Fruit fly (Drosophila melanogaster) whole organism, adult: Measurements from ENCODE around the gene CG17261.
A peak's percentile ranks its signal among the peaks of the same experiment; 100 is the strongest.

Experiments used
- CG11617 ChIP-seq: fragments of 200-800 bp; sonication (Bioruptor generic); optimal IDR thresholded peaks from 2 replicates; lab custom pipeline; 2017; ENCODE audit warnings: mild to moderate bottlenecking, missing biosample characterization, missing genetic modification reagents, missing genetic modification characterization
- CG12768 ChIP-seq: fragments of 200-800 bp; sonication (Bioruptor generic); optimal IDR thresholded peaks from 2 replicates; lab custom pipeline; 2017; ENCODE audit warnings: missing biosample characterization, missing genetic modification characterization, mild to moderate bottlenecking, moderate library complexity, missing genetic modification reagents
- CG14711 ChIP-seq: fragments of 200-800 bp; sonication (Bioruptor generic); optimal IDR thresholded peaks from 2 replicates; lab custom pipeline; 2018; ENCODE audit warnings: missing biosample characterization, mild to moderate bottlenecking, missing genetic modification characterization, moderate library complexity
- CG1620 ChIP-seq: fragments of 200-800 bp; sonication (Bioruptor generic); optimal IDR thresholded peaks from 2 replicates; lab custom pipeline; 2016; ENCODE audit warnings: missing biosample characterization, missing genetic modification characterization
- CG33017 ChIP-seq: fragments of 200-800 bp; sonication (Bioruptor generic); optimal IDR thresholded peaks from 2 replicates; lab custom pipeline; 2018; ENCODE audit warnings: missing biosample characterization, mild to moderate bottlenecking, missing genetic modification characterization, moderate library complexity
- CG5204 ChIP-seq: fragments of 200-800 bp; sonication (Bioruptor generic); optimal IDR thresholded peaks from 2 replicates; lab custom pipeline; 2016; ENCODE audit warnings: missing biosample characterization, missing genetic modification characterization
- CG7045 ChIP-seq: fragments of 200-800 bp; sonication (Bioruptor generic); optimal IDR thresholded peaks from 2 replicates; lab custom pipeline; 2017; ENCODE audit warnings: missing biosample characterization, mild to moderate bottlenecking, missing genetic modification characterization
- CG7101 ChIP-seq: fragments of 200-800 bp; sonication (Bioruptor generic); optimal IDR thresholded peaks from 2 replicates; lab custom pipeline; 2018; ENCODE audit warnings: missing biosample characterization, mild to moderate bottlenecking, missing genetic modification characterization, moderate library complexity
- Clk ChIP-seq: fragments of 200-800 bp; sonication (Bioruptor generic); optimal IDR thresholded peaks from 2 replicates; lab custom pipeline; 2017; ENCODE audit warnings: missing biosample characterization, missing genetic modification characterization
- Crg-1 ChIP-seq: fragments of 200-800 bp; sonication (Bioruptor generic); optimal IDR thresholded peaks from 2 replicates; lab custom pipeline; 2016; ENCODE audit warnings: missing biosample characterization, missing genetic modification characterization
- Hr96 ChIP-seq: fragments of 200-800 bp; sonication (Bioruptor generic); optimal IDR thresholded peaks from 2 replicates; lab custom pipeline; 2016; ENCODE audit warnings: missing biosample characterization, missing genetic modification characterization
- Mnt ChIP-seq: fragments of 200-800 bp; sonication (Bioruptor generic); optimal IDR thresholded peaks from 2 replicates; lab custom pipeline; 2016; ENCODE audit warnings: missing biosample characterization, mild to moderate bottlenecking, missing genetic modification characterization
- bab1 ChIP-seq: fragments of 200-800 bp; sonication (Bioruptor generic); optimal IDR thresholded peaks from 3 replicates; lab custom pipeline; 2019; ENCODE audit warnings: missing biosample characterization, mild to moderate bottlenecking, missing genetic modification characterization, moderate library complexity
- cic ChIP-seq: fragments of 200-800 bp; sonication (Bioruptor generic); optimal IDR thresholded peaks from 2 replicates; lab custom pipeline; 2017; ENCODE audit warnings: missing biosample characterization, mild to moderate bottlenecking, missing genetic modification characterization, moderate library complexity
- cnc ChIP-seq, 2 experiments: fragments of >200 bp; optimal IDR thresholded peaks; 2 replicates each; lab custom pipeline; 2017
- kay ChIP-seq: fragments of 200-800 bp; sonication (Bioruptor generic); peaks from one replicate; lab custom pipeline; 2016; ENCODE audit warnings: missing biosample characterization, missing genetic modification characterization, borderline replicate concordance
- ovo ChIP-seq: fragments of 200-800 bp; sonication (Bioruptor generic); optimal IDR thresholded peaks from 2 replicates; lab custom pipeline; 2016; ENCODE audit warnings: missing biosample characterization, missing genetic modification characterization
- pad ChIP-seq: fragments of 200-800 bp; sonication (Bioruptor generic); optimal IDR thresholded peaks from 3 replicates; lab custom pipeline; 2017; ENCODE audit warnings: missing biosample characterization, missing genetic modification characterization, mild to moderate bottlenecking, moderate library complexity, missing genetic modification reagents
- tj ChIP-seq: fragments of 200-800 bp; sonication (Bioruptor generic); optimal IDR thresholded peaks from 3 replicates; lab custom pipeline; 2017; ENCODE audit warnings: missing biosample characterization, mild to moderate bottlenecking, missing genetic modification characterization, moderate library complexity
- toe ChIP-seq: fragments of 200-800 bp; sonication (Bioruptor generic); optimal IDR thresholded peaks from 2 replicates; lab custom pipeline; 2016; ENCODE audit warnings: missing biosample characterization, missing genetic modification characterization

Gene CG17261

DNA sequence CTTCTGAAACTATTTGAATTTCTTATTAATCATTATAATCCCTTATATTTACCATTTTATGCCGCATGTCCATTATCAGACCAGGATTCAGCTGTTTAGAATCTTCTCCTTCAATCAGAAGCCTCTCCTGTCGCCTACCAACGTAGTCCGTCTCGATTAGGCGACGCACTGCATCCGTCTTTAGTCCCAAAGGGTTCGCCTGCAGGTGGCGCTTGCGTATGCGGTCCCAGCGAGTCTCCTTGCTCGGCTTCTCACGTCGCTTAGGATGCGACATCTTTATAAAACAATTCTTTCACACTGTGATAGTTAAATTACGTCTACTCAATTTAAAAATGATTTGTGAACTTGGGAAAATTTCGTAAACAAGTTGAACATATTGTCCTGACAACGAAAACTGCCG, 7.4 kb upstream of the CG17261 start, which contains the start of gene CG17258:
Gene CG17258 (minus strand): TSS at position 380 of the 400 bp plus-strand sequence.
- TF ChIP-seq Mnt (GFP tag; lab: Kevin White, UChicago), result no peak
- no peak for TF ChIP-seq Hr96
- TF ChIP-seq CG11617, result no peak
- no peak for TF ChIP-seq kay (GFP tag; lab: Kevin White, UChicago)
- no peak for TF ChIP-seq ovo (GFP tag; lab: Kevin White, UChicago)
- no peak for TF ChIP-seq toe (GFP tag; lab: Kevin White, UChicago)
- no peak for TF ChIP-seq cic (GFP tag; lab: Kevin White, UChicago)
- no peak for TF ChIP-seq CG7101
- no peak for TF ChIP-seq CG33017 (tag; lab: Kevin White, UChicago)
- no peak for TF ChIP-seq Crg-1
- no peak for TF ChIP-seq CG7045 (GFP tag; lab: Kevin White, UChicago)
- no peak for TF ChIP-seq pad
- TF ChIP-seq CG12768 (GFP tag; lab: Kevin White, UChicago), result no peak
- no peak for TF ChIP-seq CG14711 (tag; lab: Kevin White, UChicago)
- TF ChIP-seq CG5204 (GFP tag; lab: Kevin White, UChicago), result no peak
- TF ChIP-seq bab1 (GFP tag; lab: Kevin White, UChicago), result no peak
- TF ChIP-seq cnc (optimal IDR thresholded peaks at IDR 0.05; lab: Kevin White, UChicago), result no peak
- no peak for TF ChIP-seq Clk (GFP tag; lab: Kevin White, UChicago)
- TF ChIP-seq CG1620 (GFP tag; lab: Kevin White, UChicago), result no peak
- no peak for TF ChIP-seq tj (GFP tag; lab: Kevin White, UChicago)

DNA sequence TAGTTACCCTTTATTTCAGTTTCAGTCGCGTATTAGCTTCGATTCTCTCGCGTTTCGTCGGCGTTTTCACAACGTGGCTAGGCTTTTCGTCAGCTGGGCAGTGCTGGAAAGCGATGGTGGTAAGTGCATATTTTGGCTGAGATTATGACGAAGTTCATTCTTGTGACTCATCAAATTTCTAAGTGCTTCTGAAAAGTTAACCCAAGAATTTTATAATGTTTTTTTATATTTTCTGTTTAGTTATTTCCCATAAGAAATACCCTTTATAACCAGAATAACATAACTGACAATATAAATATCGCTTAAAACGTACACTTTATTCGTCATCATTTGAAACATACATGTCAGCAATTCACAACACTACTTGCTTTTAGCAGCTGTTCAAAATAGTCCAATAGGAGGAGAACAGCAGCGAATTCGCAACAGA, 5.2 kb upstream of the CG17261 start, which contains the start of the genes CG17260 and SerRS:
Gene CG17260 (plus strand): TSS at position 78 of the 427 bp plus-strand sequence.
Gene SerRS (minus strand): TSS at position 251 of the 427 bp plus-strand sequence.
- peak; percentile 95 for TF ChIP-seq bab1 (GFP tag; lab: Kevin White, UChicago)
- TF ChIP-seq CG33017 (tag; lab: Kevin White, UChicago), result peak; percentile 90
- peak; percentile 88 for TF ChIP-seq CG7045 (GFP tag; lab: Kevin White, UChicago)
- TF ChIP-seq tj (GFP tag; lab: Kevin White, UChicago), result peak; percentile 93
- peak in 1 of 2 experiments; percentile 66 for TF ChIP-seq cnc (optimal IDR thresholded peaks at IDR 0.05; lab: Kevin White, UChicago)
- peak; percentile 93 for TF ChIP-seq Crg-1
- TF ChIP-seq pad, result peak; percentile 92
- TF ChIP-seq cic (GFP tag; lab: Kevin White, UChicago), result peak; percentile 67
- peak; percentile 78 for TF ChIP-seq Clk (GFP tag; lab: Kevin White, UChicago)
- TF ChIP-seq kay (GFP tag; lab: Kevin White, UChicago), result peak; percentile 99
- peak; percentile 96 for TF ChIP-seq CG12768 (GFP tag; lab: Kevin White, UChicago)
- TF ChIP-seq CG7101, result peak; percentile 95
- peak; percentile 86 for TF ChIP-seq CG11617
- TF ChIP-seq CG14711 (tag; lab: Kevin White, UChicago), result peak; percentile 92
- TF ChIP-seq Hr96, result peak; percentile 84
- TF ChIP-seq CG1620 (GFP tag; lab: Kevin White, UChicago), result peak; percentile 84
- TF ChIP-seq toe (GFP tag; lab: Kevin White, UChicago), result peak; percentile 90
- peak; percentile 34 for TF ChIP-seq ovo (GFP tag; lab: Kevin White, UChicago)
- TF ChIP-seq CG5204 (GFP tag; lab: Kevin White, UChicago), result no peak
- TF ChIP-seq Mnt (GFP tag; lab: Kevin White, UChicago), result peak; percentile 92

DNA sequence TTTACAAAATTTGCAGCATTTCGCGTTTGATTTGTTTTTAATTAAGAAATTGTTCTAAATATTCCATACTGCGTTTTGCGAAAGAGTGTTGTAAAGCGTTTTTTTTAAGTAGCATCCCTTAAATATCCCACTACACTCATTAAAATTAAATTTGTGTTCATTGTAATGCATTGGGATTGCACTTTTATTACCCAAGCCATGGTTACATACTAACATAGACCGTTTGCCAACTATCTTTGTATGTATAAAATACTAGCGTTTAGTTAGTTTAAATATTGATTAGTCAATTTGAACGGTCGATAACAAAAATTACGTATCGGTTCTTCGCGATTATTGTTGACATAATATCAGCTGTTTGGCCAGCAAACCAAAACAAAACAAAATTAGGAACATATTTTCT, 2.6 kb upstream of the CG17261 start, which contains the start of the genes cnir and CG17221:
Gene cnir (minus strand): TSS at position 39 of the 400 bp plus-strand sequence.
Gene CG17221 (plus strand): TSS at position 203 of the 400 bp plus-strand sequence.
- peak; percentile 85 for TF ChIP-seq Hr96
- peak; percentile 86 for TF ChIP-seq Crg-1
- peak; percentile 93 for TF ChIP-seq toe (GFP tag; lab: Kevin White, UChicago)
- peak; percentile 84 for TF ChIP-seq CG7101
- TF ChIP-seq Clk (GFP tag; lab: Kevin White, UChicago), result peak; percentile 31
- TF ChIP-seq tj (GFP tag; lab: Kevin White, UChicago), result peak; percentile 65
- peak; percentile 85 for TF ChIP-seq Mnt (GFP tag; lab: Kevin White, UChicago)
- peak; percentile 59 for TF ChIP-seq cic (GFP tag; lab: Kevin White, UChicago)
- TF ChIP-seq CG5204 (GFP tag; lab: Kevin White, UChicago), result peak; percentile 87
- peak; percentile 72 for TF ChIP-seq CG14711 (tag; lab: Kevin White, UChicago)
- TF ChIP-seq bab1 (GFP tag; lab: Kevin White, UChicago), result peak; percentile 75
- TF ChIP-seq cnc (optimal IDR thresholded peaks at IDR 0.05; lab: Kevin White, UChicago), result no peak
- peak; percentile 77 for TF ChIP-seq CG12768 (GFP tag; lab: Kevin White, UChicago)
- TF ChIP-seq CG1620 (GFP tag; lab: Kevin White, UChicago), result peak; percentile 92
- peak; percentile 99 for TF ChIP-seq kay (GFP tag; lab: Kevin White, UChicago)
- peak; percentile 78 for TF ChIP-seq CG11617
- TF ChIP-seq CG33017 (tag; lab: Kevin White, UChicago), result peak; percentile 77
- TF ChIP-seq pad, result peak; percentile 69
- peak; percentile 43 for TF ChIP-seq ovo (GFP tag; lab: Kevin White, UChicago)
- TF ChIP-seq CG7045 (GFP tag; lab: Kevin White, UChicago), result peak; percentile 73

DNA sequence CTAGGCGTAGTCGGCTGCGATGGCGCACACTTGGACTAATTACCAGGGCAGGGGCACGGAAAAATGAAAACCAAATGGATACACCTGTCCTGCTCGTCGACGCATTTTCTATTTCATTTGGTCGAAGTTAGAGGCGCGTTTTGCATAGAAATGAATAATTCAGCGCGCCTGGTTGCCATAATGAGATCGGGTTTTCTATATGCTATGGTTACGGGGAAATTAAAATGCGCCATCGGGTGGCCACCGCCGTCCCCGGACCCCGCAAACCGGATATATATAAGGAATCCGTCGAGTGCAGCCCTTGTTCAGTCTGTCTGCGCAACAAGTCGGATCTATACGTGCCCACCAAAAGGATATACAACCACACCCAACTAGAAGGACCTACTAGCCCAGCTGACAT, 1.3 kb downstream of the CG17261 start, which contains the start of gene FASN2:
Gene FASN2 (plus strand): TSS at position 301 of the 400 bp plus-strand sequence.
- no peak for TF ChIP-seq toe (GFP tag; lab: Kevin White, UChicago)
- peak; percentile 3 for TF ChIP-seq cic (GFP tag; lab: Kevin White, UChicago)

DNA sequence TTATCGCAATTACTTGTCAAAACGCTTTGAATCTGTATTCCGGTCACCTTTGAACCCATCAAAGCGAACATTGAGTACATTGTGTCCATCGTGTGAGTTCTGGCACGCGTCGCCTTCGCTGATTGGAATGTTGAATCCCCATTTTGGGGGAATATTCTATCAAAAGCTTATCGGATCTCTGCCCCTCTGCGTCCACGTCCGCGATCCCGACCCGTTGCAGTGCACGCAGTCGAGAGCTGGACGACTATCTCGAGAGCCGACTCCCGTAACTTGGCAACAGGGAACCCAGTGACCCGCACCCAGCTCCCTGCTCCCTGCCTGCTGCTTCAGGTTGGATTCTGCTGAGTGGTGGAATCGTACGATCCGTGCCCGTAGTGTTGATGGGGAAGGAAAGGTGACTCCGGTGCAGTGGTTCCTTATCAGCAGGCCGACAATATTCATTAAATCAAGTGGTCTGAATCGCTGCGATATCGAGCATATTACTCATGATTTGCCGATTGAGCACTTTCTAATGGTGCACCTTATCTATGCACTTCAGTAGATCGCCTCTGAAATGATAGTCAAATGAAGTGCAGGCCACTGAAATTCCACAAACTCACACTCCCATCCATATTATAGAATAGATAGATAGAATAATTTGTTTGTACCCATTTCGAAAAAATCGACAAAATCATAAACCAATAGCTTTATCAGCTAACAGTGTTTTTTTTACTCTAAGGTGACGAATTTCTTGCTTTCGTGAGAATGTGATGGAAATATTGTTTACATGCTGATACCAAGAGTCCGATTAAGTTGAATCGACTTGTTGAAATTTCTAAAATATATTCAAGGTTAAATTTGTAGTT, 2.5 kb downstream of the CG17261 start:
- peak; percentile 36 for TF ChIP-seq CG12768 (GFP tag; lab: Kevin White, UChicago)
- no peak for TF ChIP-seq pad
- no peak for TF ChIP-seq CG33017 (tag; lab: Kevin White, UChicago)
- TF ChIP-seq tj (GFP tag; lab: Kevin White, UChicago), result peak; percentile 77
- TF ChIP-seq Hr96, result peak; percentile 1
- peak; percentile 95 for TF ChIP-seq kay (GFP tag; lab: Kevin White, UChicago)
- no peak for TF ChIP-seq CG7101
- peak; percentile 6 for TF ChIP-seq Clk (GFP tag; lab: Kevin White, UChicago)
- TF ChIP-seq bab1 (GFP tag; lab: Kevin White, UChicago), result no peak
- peak; percentile 6 for TF ChIP-seq CG11617
- TF ChIP-seq cic (GFP tag; lab: Kevin White, UChicago), result peak; percentile 82
- peak; percentile 11 for TF ChIP-seq CG14711 (tag; lab: Kevin White, UChicago)
- TF ChIP-seq Crg-1, result no peak
- TF ChIP-seq CG5204 (GFP tag; lab: Kevin White, UChicago), result no peak
- TF ChIP-seq Mnt (GFP tag; lab: Kevin White, UChicago), result peak; percentile 18
- TF ChIP-seq ovo (GFP tag; lab: Kevin White, UChicago), result no peak
